Worm (Caenorhabditis elegans): Measurements from ENCODE around the gene glb-19.

ce11 chrIV:10656770-10657323 lies 2.9 kb upstream of the glb-19 start, which contains the start of gene K08C7.1:
- no peak for TF ChIP-seq Y5F2A.4 (GFP tag; optimal IDR thresholded peaks at IDR 0.05)
- TF ChIP-seq gei-8 (GFP tag; optimal IDR thresholded peaks at IDR 0.05), result no peak
- no peak for TF ChIP-seq egl-43 (GFP tag; IDR thresholded peaks at IDR 0.05)
